Fruit fly (Drosophila melanogaster) whole organism, embryonic: ENCODE measurements around the gene jagn.

ENCODE experiments used
- Adf1 ChIP-seq: fragments of 200-800 bp; sonication (Bioruptor generic); IDR thresholded peaks from 2 replicates; pipeline ENCODE4 v1.3.6; 2022; ENCODE audit warnings: missing biosample characterization, missing genetic modification characterization
- Atf-2 ChIP-seq: fragments of 200-800 bp; sonication (Bioruptor generic); optimal IDR thresholded peaks from 2 replicates; lab custom pipeline; 2016; ENCODE audit warnings: missing biosample characterization, missing genetic modification characterization
- Atf6 ChIP-seq: fragments of 200-800 bp; sonication (Bioruptor generic); IDR thresholded peaks from 2 replicates; pipeline ENCODE4 v1.3.6; 2022; ENCODE audit warnings: missing biosample characterization, missing genetic modification characterization
- Awh ChIP-seq: fragments of 200-800 bp; sonication (Bioruptor generic); IDR thresholded peaks from 2 replicates; pipeline ENCODE4, ENCODE4 v1.3.6; 2022; ENCODE audit warnings: missing biosample characterization, missing genetic modification characterization
- B-H1 ChIP-seq: fragments of 200-800 bp; sonication (Bioruptor generic); IDR thresholded peaks from 3 replicates; pipeline ENCODE4 v1.3.6; 2022; ENCODE audit warnings: missing biosample characterization, missing genetic modification characterization
- CG10431 ChIP-seq: fragments of 200-800 bp; sonication (Bioruptor generic); optimal IDR thresholded peaks from 3 replicates; lab custom pipeline; 2018; ENCODE audit warnings: missing biosample characterization, mild to moderate bottlenecking, missing genetic modification characterization
- CG10979 ChIP-seq: fragments of 200-800 bp; sonication (Bioruptor generic); optimal IDR thresholded peaks from 2 replicates; lab custom pipeline; 2018; ENCODE audit warnings: missing biosample characterization, mild to moderate bottlenecking, missing genetic modification characterization, moderate library complexity
- CG11093 ChIP-seq: fragments of 200-800 bp; sonication (Bioruptor generic); IDR thresholded peaks from 3 replicates; pipeline ENCODE4 v1.3.6; 2022; ENCODE audit warnings: missing biosample characterization, missing genetic modification characterization
- CG11696 ChIP-seq: fragments of 200-800 bp; sonication (Bioruptor generic); IDR thresholded peaks from 2 replicates; pipeline ENCODE4 v1.3.6; 2022; ENCODE audit warnings: missing biosample characterization, missing genetic modification characterization
- CG13424 ChIP-seq: fragments of 200-800 bp; sonication (Bioruptor generic); optimal IDR thresholded peaks from 2 replicates; lab custom pipeline; 2019; ENCODE audit warnings: missing biosample characterization, mild to moderate bottlenecking, missing genetic modification characterization, moderate library complexity
- CG14667 ChIP-seq: fragments of 200-800 bp; sonication (Bioruptor generic); IDR thresholded peaks from 2 replicates; pipeline ENCODE4 v1.3.6; 2022; ENCODE audit warnings: missing biosample characterization, missing genetic modification characterization
- CG2199 ChIP-seq: fragments of 200-800 bp; sonication (Bioruptor generic); IDR thresholded peaks from 3 replicates; pipeline ENCODE4 v1.3.6; 2022; ENCODE audit warnings: missing biosample characterization, missing genetic modification characterization
- CG2678 ChIP-seq: fragments of 200-800 bp; sonication (Bioruptor generic); optimal IDR thresholded peaks from 3 replicates; lab custom pipeline; 2019; ENCODE audit warnings: missing biosample characterization, mild to moderate bottlenecking, missing genetic modification characterization, moderate library complexity
- CG31441 ChIP-seq: fragments of 200-800 bp; sonication (Bioruptor generic); IDR thresholded peaks from 2 replicates; pipeline ENCODE4 v1.3.6; 2022; ENCODE audit warnings: missing biosample characterization, missing genetic modification characterization
- CG4730 ChIP-seq: fragments of 200-800 bp; sonication (Bioruptor generic); IDR thresholded peaks from 2 replicates; pipeline ENCODE4 v1.3.6; 2022; ENCODE audit warnings: missing biosample characterization, missing genetic modification characterization
- CG6175 ChIP-seq: fragments of 200-800 bp; sonication (Bioruptor generic); IDR thresholded peaks from 3 replicates; pipeline ENCODE4 v1.3.6; 2022; ENCODE audit warnings: missing biosample characterization, missing genetic modification characterization
- CG6791 ChIP-seq: fragments of 200-800 bp; sonication (Bioruptor generic); IDR thresholded peaks from 3 replicates; pipeline ENCODE4 v1.3.6; 2022; ENCODE audit warnings: missing biosample characterization, missing genetic modification characterization; ENCODE audit not compliant: partially characterized antibody
- CG6854 ChIP-seq: fragments of 200-800 bp; sonication (Bioruptor generic); optimal IDR thresholded peaks from 3 replicates; lab custom pipeline; 2017; ENCODE audit warnings: missing biosample characterization, mild to moderate bottlenecking, missing genetic modification characterization
- CG8281 ChIP-seq: fragments of 200-800 bp; sonication (Bioruptor generic); optimal IDR thresholded peaks from 2 replicates; lab custom pipeline; 2018; ENCODE audit warnings: missing biosample characterization, mild to moderate bottlenecking, missing genetic modification characterization, moderate library complexity
- CG9817 ChIP-seq: fragments of 200-800 bp; sonication (Bioruptor generic); optimal IDR thresholded peaks from 2 replicates; lab custom pipeline; 2018; ENCODE audit warnings: missing biosample characterization, mild to moderate bottlenecking, missing genetic modification characterization, moderate library complexity
- D19A ChIP-seq: fragments of 200-800 bp; optimal IDR thresholded peaks from 3 replicates; lab custom pipeline; 2019; ENCODE audit warnings: missing biosample characterization, mild to moderate bottlenecking, missing genetic modification characterization, moderate library complexity
- Dfd ChIP-seq, 2 experiments: fragments of >200 bp; optimal IDR thresholded peaks; 2 replicates each; lab custom pipeline; 2017; ENCODE audit warnings: missing biosample characterization in 2 of 2, missing genetic modification characterization in 2 of 2
- Fer3 ChIP-seq: fragments of 200-800 bp; sonication (Bioruptor generic); optimal IDR thresholded peaks from 2 replicates; lab custom pipeline; 2018; ENCODE audit warnings: missing biosample characterization, mild to moderate bottlenecking, missing genetic modification characterization, moderate library complexity
- H2.0 ChIP-seq: fragments of 200-800 bp; sonication (Bioruptor generic); IDR thresholded peaks from 2 replicates; pipeline ENCODE4 v1.3.6; 2022; ENCODE audit warnings: missing biosample characterization, missing genetic modification characterization
- Hr3 ChIP-seq: fragments of 200-800 bp; sonication (Bioruptor generic); optimal IDR thresholded peaks from 3 replicates; lab custom pipeline; 2016; ENCODE audit warnings: missing biosample characterization, missing genetic modification characterization
- Mes4 ChIP-seq: fragments of 200-800 bp; sonication (Bioruptor generic); optimal IDR thresholded peaks from 2 replicates; lab custom pipeline; 2016; ENCODE audit warnings: missing biosample characterization, missing genetic modification characterization
- Neu2 ChIP-seq: fragments of 200-800 bp; sonication (Bioruptor generic); optimal IDR thresholded peaks from 3 replicates; lab custom pipeline; 2016; ENCODE audit warnings: missing biosample characterization, missing genetic modification characterization, borderline replicate concordance
- Oli ChIP-seq: fragments of 200-800 bp; sonication (Bioruptor generic); optimal IDR thresholded peaks from 2 replicates; lab custom pipeline; 2018; ENCODE audit warnings: missing biosample characterization, mild to moderate bottlenecking, missing genetic modification characterization, moderate library complexity
- Sin3A ChIP-seq: fragments of >200 bp; optimal IDR thresholded peaks from 2 replicates; lab custom pipeline; 2018
- Ssrp ChIP-seq: fragments of 200-800 bp; sonication (Bioruptor generic); optimal IDR thresholded peaks from 2 replicates; lab custom pipeline; 2018; ENCODE audit warnings: missing biosample characterization, mild to moderate bottlenecking, missing genetic modification characterization, moderate library complexity
- ara ChIP-seq: fragments of 200-800 bp; sonication (Bioruptor generic); IDR thresholded peaks from 2 replicates; pipeline ENCODE4 v1.3.6; 2022; ENCODE audit warnings: missing biosample characterization, missing genetic modification characterization
- ato ChIP-seq: fragments of 200-800 bp; sonication (Bioruptor generic); IDR thresholded peaks from 2 replicates; pipeline ENCODE4 v1.3.6; 2022; ENCODE audit warnings: missing biosample characterization, missing genetic modification characterization; ENCODE audit not compliant: partially characterized antibody
- az2 ChIP-seq: fragments of 200-800 bp; sonication (Bioruptor generic); optimal IDR thresholded peaks from 3 replicates; lab custom pipeline; 2016; ENCODE audit warnings: missing biosample characterization, missing genetic modification characterization
- br ChIP-seq: fragments of >200 bp; optimal IDR thresholded peaks from 2 replicates; lab custom pipeline; 2017
- bsh ChIP-seq, 2 experiments: fragments of 200-800 bp; sonication (Bioruptor generic); optimal IDR thresholded peaks; 2 replicates each; lab custom pipeline; 2017 to 2018; ENCODE audit warnings: mild to moderate bottlenecking in 2 of 2, missing biosample characterization in 2 of 2, missing genetic modification characterization in 2 of 2, moderate library complexity in 1 of 2
- ci ChIP-seq: fragments of 200-800 bp; sonication (Bioruptor generic); IDR thresholded peaks from 3 replicates; pipeline ENCODE4 v1.3.6; 2022; ENCODE audit warnings: missing biosample characterization, missing genetic modification characterization
- disco-r ChIP-seq: fragments of 200-800 bp; sonication (Bioruptor generic); optimal IDR thresholded peaks from 2 replicates; lab custom pipeline; 2016; ENCODE audit warnings: missing biosample characterization, missing genetic modification characterization
- dpn ChIP-seq, 2 experiments: fragments of 200-800 bp; sonication (Bioruptor generic); optimal IDR thresholded peaks; 3 replicates each; lab custom pipeline; 2016; ENCODE audit warnings: missing biosample characterization in 2 of 2, missing genetic modification characterization in 2 of 2
- dysf ChIP-seq: fragments of 200-800 bp; sonication (Bioruptor generic); IDR thresholded peaks from 3 replicates; pipeline ENCODE4 v1.3.6; 2022; ENCODE audit warnings: missing biosample characterization, missing genetic modification characterization
- gfzf ChIP-seq: fragments of 200-800 bp; sonication (Bioruptor generic); optimal IDR thresholded peaks from 2 replicates; lab custom pipeline; 2016; ENCODE audit warnings: missing biosample characterization, mild to moderate bottlenecking, missing genetic modification characterization, moderate library complexity
- gsb-n ChIP-seq: fragments of 200-800 bp; sonication (Bioruptor generic); optimal IDR thresholded peaks from 3 replicates; lab custom pipeline; 2018; ENCODE audit warnings: missing biosample characterization, mild to moderate bottlenecking, missing genetic modification characterization
- lmd ChIP-seq: fragments of 200-800 bp; sonication (Bioruptor generic); IDR thresholded peaks from 2 replicates; pipeline ENCODE4 v1.3.6; 2022; ENCODE audit warnings: missing biosample characterization, missing genetic modification characterization
- lola ChIP-seq, 3 experiments: fragments of >200 bp in 2 of 3; fragments of 200-800 bp in 1 of 3; sonication (Bioruptor generic) in 1 of 3; optimal IDR thresholded peaks; 2 replicates each; lab custom pipeline; 2017 to 2019; ENCODE audit warnings: missing biosample characterization in 3 of 3, missing genetic modification characterization in 3 of 3, mild to moderate bottlenecking in 1 of 3, moderate library complexity in 1 of 3
- peb ChIP-seq: fragments of 200-800 bp; sonication (Bioruptor generic); IDR thresholded peaks from 2 replicates; pipeline ENCODE4 v1.3.6; 2022; ENCODE audit warnings: missing biosample characterization, missing genetic modification characterization
- phol ChIP-seq: fragments of 200-800 bp; sonication (Bioruptor generic); optimal IDR thresholded peaks from 3 replicates; lab custom pipeline; 2018; ENCODE audit warnings: missing biosample characterization, mild to moderate bottlenecking, missing genetic modification characterization, moderate library complexity
- run ChIP-seq: fragments of 200-800 bp; sonication (Bioruptor generic); optimal IDR thresholded peaks from 3 replicates; lab custom pipeline; 2018; ENCODE audit warnings: missing biosample characterization, mild to moderate bottlenecking, missing genetic modification characterization
- sima ChIP-seq: fragments of 200-800 bp; sonication (Bioruptor generic); optimal IDR thresholded peaks from 2 replicates; lab custom pipeline; 2016; ENCODE audit warnings: missing biosample characterization, missing genetic modification characterization
- sob ChIP-seq: fragments of 200-800 bp; sonication (Bioruptor generic); IDR thresholded peaks from 2 replicates; pipeline ENCODE4 v1.3.6; 2022; ENCODE audit warnings: missing biosample characterization, missing genetic modification characterization
- tap ChIP-seq: fragments of 200-800 bp; optimal IDR thresholded peaks from 3 replicates; lab custom pipeline; 2019; ENCODE audit warnings: missing biosample characterization, mild to moderate bottlenecking, missing genetic modification characterization, moderate library complexity
- tx ChIP-seq: fragments of 200-800 bp; sonication (Bioruptor generic); optimal IDR thresholded peaks from 2 replicates; lab custom pipeline; 2016; ENCODE audit warnings: missing biosample characterization, missing genetic modification characterization
- yki ChIP-seq: fragments of >200 bp; optimal IDR thresholded peaks from 3 replicates; lab custom pipeline; 2018
- zfh2 ChIP-seq: fragments of 200-800 bp; sonication (Bioruptor generic); optimal IDR thresholded peaks from 2 replicates; lab custom pipeline; 2016; ENCODE audit warnings: missing biosample characterization, missing genetic modification characterization

The jagn gene

DNA sequence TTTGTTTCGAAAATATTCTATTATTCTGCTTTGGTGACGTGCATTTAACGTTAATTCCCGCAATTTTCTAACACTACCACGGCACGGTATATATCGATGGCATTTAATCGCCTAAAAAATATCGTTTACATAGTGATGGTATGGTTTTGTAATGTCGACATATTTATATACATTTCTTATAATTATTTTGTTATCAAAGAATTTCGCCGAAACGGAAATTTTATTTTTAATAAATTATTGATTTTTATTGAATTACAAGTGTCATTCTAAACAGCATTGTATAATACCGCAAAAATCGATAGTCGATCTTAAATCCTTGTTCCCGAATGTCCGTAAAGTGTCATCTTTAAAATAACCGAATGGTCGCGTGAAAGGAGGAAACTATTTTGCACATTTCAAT, 45.3 kb downstream of the jagn start, which contains the start of the genes Sec20 and dgrn (continued):
- TF ChIP-seq bsh (GFP tag; optimal IDR thresholded peaks at IDR 0.05; lab: Kevin White, UChicago) (peak in 1 of 2 experiments; percentile 61), CG11093 (no peak), peb (no peak), gsb-n (no peak), CG10431 (no peak), B-H1 (no peak), CG13424 (tag; lab: Kevin White, UChicago) (peak; percentile 74), run (tag; lab: Kevin White, UChicago) (no peak), br (lab: Kevin White, UChicago) (no peak), CG8281 (tag; lab: Kevin White, UChicago) (no peak), CG14667 (GFP tag; lab: Robert Waterston, UW) (no peak), CG2678 (tag; lab: Kevin White, UChicago) (no peak), sob (GFP tag; lab: Robert Waterston, UW) (peak; percentile 74), phol (tag; lab: Kevin White, UChicago) (peak; percentile 87), dpn (GFP tag; optimal IDR thresholded peaks at IDR 0.05; lab: Kevin White, UChicago) (peak; percentile 64 to 79), gfzf (peak; percentile 50), CG4730 (GFP tag; lab: Robert Waterston, UW) (0 out of 2 replicates have a peak, but pooled peaks have one; percentile 20), ci (GFP tag; lab: Robert Waterston, UW) (peak; percentile 39; the same call in 1 of the 3 replicates), sima (GFP tag; lab: Kevin White, UChicago) (no peak), D19A (tag; lab: Kevin White, UChicago) (peak; percentile 70), Awh (GFP tag; lab: Robert Waterston, UW) (no peak), lmd (peak; percentile 30; the same call in 1 of the 2 replicates), ara (no peak), Atf6 (GFP tag; lab: Robert Waterston, UW) (no peak), Dfd (GFP tag; optimal IDR thresholded peaks at IDR 0.05; lab: Kevin White, UChicago) (no peak), H2.0 (GFP tag; lab: Robert Waterston, UW) (peak; percentile 41; the same call in 1 of the 2 replicates), Hr3 (peak; percentile 73), Sin3A (lab: Kevin White, UChicago) (peak; percentile 40), Ssrp (peak; percentile 59), CG11696 (GFP tag; lab: Robert Waterston, UW) (no peak), CG2199 (GFP tag; lab: Robert Waterston, UW) (0 out of 3 replicates have a peak, but pooled peaks have one; percentile 28), lola (GFP tag; optimal IDR thresholded peaks at IDR 0.05; lab: Kevin White, UChicago) (peak in 1 of 3 experiments; percentile 69), CG6791 (peak; percentile 92), CG6854 (GFP tag; lab: Kevin White, UChicago) (no peak), dysf (GFP tag; lab: Robert Waterston, UW) (peak; percentile 46; the same call in 1 of the 3 replicates), CG6175 (GFP tag; lab: Robert Waterston, UW) (no peak), tx (GFP tag; lab: Kevin White, UChicago) (no peak), zfh2 (GFP tag; lab: Kevin White, UChicago) (peak; percentile 55), ato (GFP tag; lab: Robert Waterston, UW) (peak; percentile 80; the same call in 1 of the 2 replicates), Mes4 (GFP tag; lab: Kevin White, UChicago) (peak; percentile 25), Fer3 (peak; percentile 56), Oli (tag; lab: Kevin White, UChicago) (peak; percentile 26), CG10979 (tag; lab: Kevin White, UChicago) (peak; percentile 64), disco-r (GFP tag; lab: Kevin White, UChicago) (no peak), Atf-2 (GFP tag; lab: Kevin White, UChicago) (no peak), az2 (peak; percentile 70), tap (tag; lab: Kevin White, UChicago) (no peak), Adf1 (GFP tag; lab: Robert Waterston, UW) (peak; percentile 45), CG9817 (peak; percentile 66), Neu2 (GFP tag; lab: Kevin White, UChicago) (no peak), CG31441 (GFP tag; lab: Robert Waterston, UW) (peak; percentile 78), yki (lab: Kevin White, UChicago) (no peak)
